Worm (Caenorhabditis elegans) whole organism, L3 larva: ENCODE data around the gene T05C12.9.

Source experiments
- ceh-82 ChIP-seq: fragments of 150-350 bp; optimal IDR thresholded peaks from 2 replicates; lab custom pipeline; 2014; ENCODE audit warnings: missing biosample characterization, missing genetic modification characterization
- lin-39 ChIP-seq: fragments of 150-350 bp; optimal IDR thresholded peaks from 2 replicates; lab custom pipeline; 2018; ENCODE audit warnings: missing biosample characterization, missing genetic modification reagents, missing genetic modification characterization
- skn-1 ChIP-seq: fragments of 150-350 bp; optimal IDR thresholded peaks from 2 replicates; lab custom pipeline; 2014; ENCODE audit warnings: missing biosample characterization, missing genetic modification characterization
- snpc-4 ChIP-seq: fragments of 150-350 bp; optimal IDR thresholded peaks from 2 replicates; lab custom pipeline; 2014; ENCODE audit warnings: missing biosample characterization, missing genetic modification characterization

ce11 chrII:8212680-8213079, 19.7 kb upstream of the T05C12.9 start, which contains the start of gene twk-3:
- TF ChIP-seq snpc-4 (tag; lab: Kevin White, UChicago) (no peak), skn-1 (tag; lab: Kevin White, UChicago) (no peak), lin-39 (no peak), ceh-82 (tag; lab: Kevin White, UChicago) (no peak)
